Fruit fly (Drosophila melanogaster) whole organism, embryonic: Measurements from ENCODE around the gene sicily.

Experiments
- CG10366 ChIP-seq: fragments of 200-800 bp; sonication (Bioruptor generic); IDR thresholded peaks from 2 replicates; pipeline ENCODE4 v1.3.6; 2022; ENCODE audit warnings: missing biosample characterization, missing genetic modification characterization
- CG10462 ChIP-seq: fragments of 200-800 bp; sonication (Bioruptor generic); optimal IDR thresholded peaks from 2 replicates; lab custom pipeline; 2016; ENCODE audit warnings: missing biosample characterization, missing genetic modification characterization
- CG10959 ChIP-seq: fragments of 200-800 bp; sonication (Bioruptor generic); IDR thresholded peaks from 2 replicates; pipeline ENCODE4 v1.3.6; 2022; ENCODE audit warnings: missing biosample characterization, missing genetic modification characterization
- CG13624 ChIP-seq: fragments of 200-800 bp; sonication (Bioruptor generic); optimal IDR thresholded peaks from 2 replicates; lab custom pipeline; 2016; ENCODE audit warnings: missing biosample characterization, missing genetic modification characterization
- CG17328 ChIP-seq: fragments of 200-800 bp; sonication (Bioruptor generic); IDR thresholded peaks from 2 replicates; pipeline ENCODE4 v1.3.6; 2022; ENCODE audit warnings: missing biosample characterization, missing genetic modification characterization
- CG17385 ChIP-seq: fragments of 200-800 bp; sonication (Bioruptor generic); optimal IDR thresholded peaks from 3 replicates; lab custom pipeline; 2018; ENCODE audit warnings: missing biosample characterization, mild to moderate bottlenecking, missing genetic modification characterization
- CG1792 ChIP-seq: fragments of 200-800 bp; sonication (Bioruptor generic); optimal IDR thresholded peaks from 2 replicates; lab custom pipeline; 2016; ENCODE audit warnings: missing biosample characterization, missing genetic modification characterization
- CG2712 ChIP-seq: fragments of 200-800 bp; optimal IDR thresholded peaks from 3 replicates; lab custom pipeline; 2019; ENCODE audit warnings: missing biosample characterization, mild to moderate bottlenecking, missing genetic modification characterization, moderate library complexity
- CG2875 ChIP-seq: fragments of 200-800 bp; sonication (Bioruptor generic); optimal IDR thresholded peaks from 2 replicates; lab custom pipeline; 2017; ENCODE audit warnings: missing biosample characterization, mild to moderate bottlenecking, missing genetic modification characterization, missing genetic modification reagents
- CG32532 ChIP-seq: fragments of 200-800 bp; sonication (Bioruptor generic); IDR thresholded peaks from 2 replicates; pipeline ENCODE4 v1.3.6; 2022; ENCODE audit warnings: missing biosample characterization, missing genetic modification characterization
- CG33557 ChIP-seq: fragments of 200-800 bp; sonication (Bioruptor generic); optimal IDR thresholded peaks from 2 replicates; lab custom pipeline; 2019; ENCODE audit warnings: missing biosample characterization, mild to moderate bottlenecking, missing genetic modification characterization, moderate library complexity
- CG4424 ChIP-seq: fragments of 200-800 bp; sonication (Bioruptor generic); optimal IDR thresholded peaks from 3 replicates; lab custom pipeline; 2016; ENCODE audit warnings: missing biosample characterization, missing genetic modification characterization
- CG6254 ChIP-seq: fragments of 200-800 bp; sonication (Bioruptor generic); optimal IDR thresholded peaks from 3 replicates; lab custom pipeline; 2017; ENCODE audit warnings: mild to moderate bottlenecking, missing biosample characterization, missing genetic modification reagents, missing genetic modification characterization
- CG6654 ChIP-seq: fragments of 200-800 bp; sonication (Bioruptor generic); optimal IDR thresholded peaks from 2 replicates; lab custom pipeline; 2017; ENCODE audit warnings: missing biosample characterization, mild to moderate bottlenecking, missing genetic modification characterization
- CG7271 ChIP-seq: fragments of 200-800 bp; sonication (Bioruptor generic); optimal IDR thresholded peaks from 2 replicates; lab custom pipeline; 2018; ENCODE audit warnings: missing biosample characterization, mild to moderate bottlenecking, missing genetic modification characterization, moderate library complexity
- CG7745 ChIP-seq: fragments of 200-800 bp; sonication (Bioruptor generic); optimal IDR thresholded peaks from 2 replicates; lab custom pipeline; 2018; ENCODE audit warnings: missing biosample characterization, mild to moderate bottlenecking, missing genetic modification characterization, moderate library complexity
- CG8089 ChIP-seq: fragments of 200-800 bp; sonication (Bioruptor generic); optimal IDR thresholded peaks from 3 replicates; lab custom pipeline; 2016; ENCODE audit warnings: missing biosample characterization, missing genetic modification characterization
- CG8281 ChIP-seq: fragments of 200-800 bp; sonication (Bioruptor generic); optimal IDR thresholded peaks from 2 replicates; lab custom pipeline; 2018; ENCODE audit warnings: missing biosample characterization, mild to moderate bottlenecking, missing genetic modification characterization, moderate library complexity
- CG8290 ChIP-seq, 3 experiments: fragments of 200-800 bp; sonication (Bioruptor generic); optimal IDR thresholded peaks; 2 replicates each; lab custom pipeline; 2016 to 2019; ENCODE audit warnings: missing biosample characterization in 3 of 3, missing genetic modification characterization in 3 of 3, mild to moderate bottlenecking in 2 of 3, moderate library complexity in 1 of 3
- CG8765 ChIP-seq: fragments of 200-800 bp; sonication (Bioruptor generic); IDR thresholded peaks from 2 replicates; pipeline ENCODE4 v1.3.6; 2022; ENCODE audit warnings: missing biosample characterization, missing genetic modification characterization
- CG9932 ChIP-seq: fragments of 200-800 bp; sonication (Bioruptor generic); IDR thresholded peaks from 2 replicates; pipeline ENCODE4 v1.3.6; 2022; ENCODE audit warnings: missing biosample characterization, missing genetic modification characterization
- Camta ChIP-seq: fragments of 200-800 bp; sonication (Bioruptor generic); optimal IDR thresholded peaks from 2 replicates; lab custom pipeline; 2016; ENCODE audit warnings: missing biosample characterization, missing genetic modification characterization
- Doc2 ChIP-seq: fragments of 200-800 bp; sonication (Bioruptor generic); IDR thresholded peaks from 2 replicates; pipeline ENCODE4 v1.3.6; 2022; ENCODE audit warnings: missing biosample characterization, missing genetic modification characterization
- Gsc ChIP-seq: fragments of 200-800 bp; sonication (Bioruptor generic); IDR thresholded peaks from 2 replicates; pipeline ENCODE4 v1.3.6; 2022; ENCODE audit warnings: missing biosample characterization, missing genetic modification characterization
- MTF-1 ChIP-seq: fragments of 200-800 bp; sonication (Bioruptor generic); optimal IDR thresholded peaks from 2 replicates; lab custom pipeline; 2018; ENCODE audit warnings: missing biosample characterization, mild to moderate bottlenecking, missing genetic modification characterization, borderline replicate concordance
- Mad ChIP-seq: fragments of 200-800 bp; sonication (Bioruptor generic); optimal IDR thresholded peaks from 2 replicates; lab custom pipeline; 2016; ENCODE audit warnings: missing biosample characterization, missing genetic modification characterization
- NC2α ChIP-seq: fragments of 200-800 bp; sonication (Bioruptor generic); optimal IDR thresholded peaks from 2 replicates; lab custom pipeline; 2016; ENCODE audit warnings: missing biosample characterization, missing genetic modification characterization
- Nf-YB ChIP-seq: fragments of 200-800 bp; sonication (Bioruptor generic); optimal IDR thresholded peaks from 3 replicates; lab custom pipeline; 2019; ENCODE audit warnings: missing biosample characterization, mild to moderate bottlenecking, missing genetic modification characterization, moderate library complexity
- Oli ChIP-seq: fragments of 200-800 bp; sonication (Bioruptor generic); optimal IDR thresholded peaks from 2 replicates; lab custom pipeline; 2018; ENCODE audit warnings: missing biosample characterization, mild to moderate bottlenecking, missing genetic modification characterization, moderate library complexity
- Six4 ChIP-seq: fragments of 200-800 bp; sonication (Bioruptor generic); optimal IDR thresholded peaks from 2 replicates; lab custom pipeline; 2016; ENCODE audit warnings: missing biosample characterization, missing genetic modification characterization
- Stat92E ChIP-seq, 3 experiments: fragments of >200 bp in 2 of 3; fragments of 200-800 bp in 1 of 3; sonication (Bioruptor generic) in 1 of 3; optimal IDR thresholded peaks; 2 replicates each; lab custom pipeline; 2017 to 2019; ENCODE audit warnings: missing biosample characterization in 3 of 3, missing genetic modification characterization in 3 of 3, mild to moderate bottlenecking in 1 of 3, moderate library complexity in 1 of 3
- aop ChIP-seq: fragments of 200-800 bp; sonication (Bioruptor generic); IDR thresholded peaks from 2 replicates; pipeline ENCODE4 v1.3.6; 2022; ENCODE audit warnings: missing biosample characterization, missing genetic modification characterization
- ara ChIP-seq: fragments of 200-800 bp; sonication (Bioruptor generic); IDR thresholded peaks from 2 replicates; pipeline ENCODE4 v1.3.6; 2022; ENCODE audit warnings: missing biosample characterization, missing genetic modification characterization
- ato ChIP-seq: fragments of 200-800 bp; sonication (Bioruptor generic); IDR thresholded peaks from 2 replicates; pipeline ENCODE4 v1.3.6; 2022; ENCODE audit warnings: missing biosample characterization, missing genetic modification characterization; ENCODE audit not compliant: partially characterized antibody
- bigmax ChIP-seq: fragments of 200-800 bp; sonication (Bioruptor generic); optimal IDR thresholded peaks from 2 replicates; lab custom pipeline; 2018; ENCODE audit warnings: missing biosample characterization, mild to moderate bottlenecking, missing genetic modification characterization
- dmrt11E ChIP-seq: fragments of 200-800 bp; sonication (Bioruptor generic); optimal IDR thresholded peaks from 3 replicates; lab custom pipeline; 2018; ENCODE audit warnings: missing biosample characterization, mild to moderate bottlenecking, missing genetic modification characterization, moderate library complexity
- dmrt99B ChIP-seq: fragments of 200-800 bp; sonication (Bioruptor generic); optimal IDR thresholded peaks from 2 replicates; lab custom pipeline; 2018; ENCODE audit warnings: missing biosample characterization, mild to moderate bottlenecking, missing genetic modification characterization, moderate library complexity
- h ChIP-seq: fragments of >200 bp; optimal IDR thresholded peaks from 2 replicates; lab custom pipeline; 2017
- hb ChIP-seq: fragments of 200-800 bp; sonication (Bioruptor generic); IDR thresholded peaks from 3 replicates; pipeline ENCODE4 v1.3.6; 2022; ENCODE audit warnings: missing biosample characterization, missing genetic modification characterization; ENCODE audit not compliant: partially characterized antibody
- hth ChIP-seq: fragments of >200 bp; optimal IDR thresholded peaks from 2 replicates; lab custom pipeline; 2017; ENCODE audit warnings: inconsistent platforms
- kay ChIP-seq: fragments of 200-800 bp; sonication (Bioruptor generic); optimal IDR thresholded peaks from 2 replicates; lab custom pipeline; 2016; ENCODE audit warnings: missing biosample characterization, missing genetic modification characterization
- oc ChIP-seq: fragments of 200-800 bp; sonication (Bioruptor generic); optimal IDR thresholded peaks from 2 replicates; lab custom pipeline; 2018; ENCODE audit warnings: missing biosample characterization, mild to moderate bottlenecking, missing genetic modification characterization, moderate library complexity
- pho ChIP-seq: fragments of 200-800 bp; sonication (Bioruptor generic); optimal IDR thresholded peaks from 2 replicates; lab custom pipeline; 2016; ENCODE audit warnings: missing biosample characterization, missing genetic modification characterization
- pros ChIP-seq: fragments of 200-800 bp; sonication (Bioruptor generic); optimal IDR thresholded peaks from 3 replicates; lab custom pipeline; 2019; ENCODE audit warnings: missing biosample characterization, mild to moderate bottlenecking, missing genetic modification characterization, moderate library complexity
- pum ChIP-seq: fragments of 200-800 bp; sonication (Bioruptor generic); optimal IDR thresholded peaks from 2 replicates; lab custom pipeline; 2016; ENCODE audit warnings: missing biosample characterization, missing genetic modification characterization
- sc ChIP-seq, 3 experiments: fragments of >200 bp in 2 of 3; fragments of 200-800 bp in 1 of 3; sonication (Bioruptor generic) in 1 of 3; optimal IDR thresholded peaks; 2 replicates in 2 of 3; 3 replicates in 1 of 3; lab custom pipeline; 2017; ENCODE audit warnings: mild to moderate bottlenecking in 1 of 3, missing biosample characterization in 1 of 3, missing genetic modification characterization in 1 of 3, missing genetic modification reagents in 1 of 3
- sens ChIP-seq: fragments of 200-800 bp; sonication (Bioruptor generic); peaks from one replicate; lab custom pipeline; 2016; ENCODE audit warnings: missing biosample characterization, missing genetic modification characterization
- sisA ChIP-seq: fragments of 200-800 bp; sonication (Bioruptor generic); IDR thresholded peaks from 2 replicates; pipeline ENCODE4 v1.3.6; 2022; ENCODE audit warnings: missing biosample characterization, missing genetic modification characterization
- sqz ChIP-seq: fragments of 200-800 bp; sonication (Bioruptor generic); optimal IDR thresholded peaks from 3 replicates; lab custom pipeline; 2018; ENCODE audit warnings: missing biosample characterization, mild to moderate bottlenecking, missing genetic modification characterization
- trem ChIP-seq: fragments of 200-800 bp; optimal IDR thresholded peaks from 3 replicates; lab custom pipeline; 2019; ENCODE audit warnings: missing biosample characterization, mild to moderate bottlenecking, missing genetic modification characterization, moderate library complexity
- tup ChIP-seq: fragments of 200-800 bp; sonication (Bioruptor generic); optimal IDR thresholded peaks from 2 replicates; lab custom pipeline; 2016; ENCODE audit warnings: missing biosample characterization, mild to moderate bottlenecking, missing genetic modification characterization, moderate library complexity

Gene sicily

DNA sequence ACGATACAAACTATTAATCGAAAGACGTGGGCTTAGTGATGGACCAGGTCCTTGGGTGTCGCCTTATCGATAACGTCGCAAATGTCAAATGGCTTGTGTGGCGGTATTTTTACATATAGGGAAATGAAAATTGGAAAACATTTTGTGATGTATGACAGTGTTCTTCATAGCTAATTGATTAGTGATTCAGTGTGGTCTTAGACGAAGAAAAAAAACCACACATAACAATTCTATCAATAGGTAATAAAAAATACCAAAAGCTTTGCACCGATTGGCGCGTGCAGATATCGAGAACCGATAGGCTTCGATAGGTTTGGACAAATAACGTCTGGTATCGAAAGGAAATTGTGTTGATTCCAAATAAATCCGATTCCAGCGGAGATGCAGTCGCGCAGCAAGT is 22.7 kb upstream of the sicily start, which contains the start of the genes Nrd1 and CG1847 (continued):
- TF ChIP-seq ato (GFP tag; lab: Robert Waterston, UW) = peak; percentile 65
- no peak for TF ChIP-seq CG33557
- no peak for TF ChIP-seq kay (GFP tag; lab: Kevin White, UChicago)
- TF ChIP-seq oc (tag; lab: Kevin White, UChicago) = no peak
- TF ChIP-seq h (lab: Kevin White, UChicago) = no peak
- TF ChIP-seq CG8281 (tag; lab: Kevin White, UChicago) = no peak
- TF ChIP-seq pum (GFP tag; lab: Kevin White, UChicago) = no peak
- no peak for TF ChIP-seq dmrt99B (tag; lab: Kevin White, UChicago)
- TF ChIP-seq CG32532 = no peak
- no peak for TF ChIP-seq sqz (GFP tag; lab: Kevin White, UChicago)
- TF ChIP-seq pros = no peak
- no peak for TF ChIP-seq hth
- TF ChIP-seq hb (GFP tag; lab: Robert Waterston, UW) = peak; percentile 84; the same call in 2 of the 3 replicates
- no peak for TF ChIP-seq CG7271 (tag; lab: Kevin White, UChicago)
- no peak for TF ChIP-seq Stat92E (GFP tag; optimal IDR thresholded peaks at IDR 0.05; lab: Kevin White, UChicago)
- TF ChIP-seq Camta (GFP tag; lab: Kevin White, UChicago) = no peak
- no peak for TF ChIP-seq CG9932 (GFP tag; lab: Robert Waterston, UW)
- no peak for TF ChIP-seq sisA (GFP tag; lab: Robert Waterston, UW)
- TF ChIP-seq Mad (GFP tag; lab: Kevin White, UChicago) = no peak
- peak; percentile 10 for TF ChIP-seq CG8290 (GFP tag; optimal IDR thresholded peaks at IDR 0.05; lab: Kevin White, UChicago)
- no peak for TF ChIP-seq CG8290 (tag; optimal IDR thresholded peaks at IDR 0.05; lab: Kevin White, UChicago)
- TF ChIP-seq CG6654 (GFP tag; lab: Kevin White, UChicago) = no peak
- TF ChIP-seq CG8765 (GFP tag; lab: Robert Waterston, UW) = no peak
- TF ChIP-seq tup (GFP tag; lab: Kevin White, UChicago) = no peak
- TF ChIP-seq pho (GFP tag; lab: Kevin White, UChicago) = no peak
- no peak for TF ChIP-seq CG10462 (GFP tag; lab: Kevin White, UChicago)
- TF ChIP-seq Oli (tag; lab: Kevin White, UChicago) = no peak
- TF ChIP-seq CG6254 (GFP tag; lab: Kevin White, UChicago) = no peak
- no peak for TF ChIP-seq CG8089
- no peak for TF ChIP-seq NC2α (GFP tag; lab: Kevin White, UChicago)
- no peak for TF ChIP-seq CG7745
- TF ChIP-seq CG2875 (GFP tag; lab: Kevin White, UChicago) = no peak
- TF ChIP-seq CG1792 (GFP tag; lab: Kevin White, UChicago) = no peak
- no peak for TF ChIP-seq CG10959 (GFP tag; lab: Robert Waterston, UW)
- TF ChIP-seq sc (optimal IDR thresholded peaks at IDR 0.05; lab: Kevin White, UChicago) = no peak
- no peak for TF ChIP-seq sc (GFP tag; optimal IDR thresholded peaks at IDR 0.05; lab: Kevin White, UChicago)
- TF ChIP-seq bigmax = no peak
- peak; percentile 40 for TF ChIP-seq trem (tag; lab: Kevin White, UChicago)
- TF ChIP-seq CG13624 (GFP tag; lab: Kevin White, UChicago) = no peak
- no peak for TF ChIP-seq Doc2 (GFP tag; lab: Robert Waterston, UW)
- TF ChIP-seq ara = no peak
- no peak for TF ChIP-seq CG4424
- TF ChIP-seq dmrt11E (tag; lab: Kevin White, UChicago) = no peak
- TF ChIP-seq CG17328 = no peak
- TF ChIP-seq MTF-1 (GFP tag; lab: Kevin White, UChicago) = no peak
- no peak for TF ChIP-seq aop (GFP tag; lab: Robert Waterston, UW)
- TF ChIP-seq CG17385 (GFP tag; lab: Kevin White, UChicago) = no peak
- no peak for TF ChIP-seq CG10366 (GFP tag; lab: Robert Waterston, UW)
- no peak for TF ChIP-seq Nf-YB (GFP tag; lab: Kevin White, UChicago)
- TF ChIP-seq Gsc (GFP tag; lab: Robert Waterston, UW) = no peak
- TF ChIP-seq sens (GFP tag; lab: Kevin White, UChicago) = no peak
- TF ChIP-seq CG2712 = no peak
- TF ChIP-seq Six4 (GFP tag; lab: Kevin White, UChicago) = no peak
